Fruit fly (Drosophila melanogaster): ENCODE data around the gene inc.

inc gene

DNA sequence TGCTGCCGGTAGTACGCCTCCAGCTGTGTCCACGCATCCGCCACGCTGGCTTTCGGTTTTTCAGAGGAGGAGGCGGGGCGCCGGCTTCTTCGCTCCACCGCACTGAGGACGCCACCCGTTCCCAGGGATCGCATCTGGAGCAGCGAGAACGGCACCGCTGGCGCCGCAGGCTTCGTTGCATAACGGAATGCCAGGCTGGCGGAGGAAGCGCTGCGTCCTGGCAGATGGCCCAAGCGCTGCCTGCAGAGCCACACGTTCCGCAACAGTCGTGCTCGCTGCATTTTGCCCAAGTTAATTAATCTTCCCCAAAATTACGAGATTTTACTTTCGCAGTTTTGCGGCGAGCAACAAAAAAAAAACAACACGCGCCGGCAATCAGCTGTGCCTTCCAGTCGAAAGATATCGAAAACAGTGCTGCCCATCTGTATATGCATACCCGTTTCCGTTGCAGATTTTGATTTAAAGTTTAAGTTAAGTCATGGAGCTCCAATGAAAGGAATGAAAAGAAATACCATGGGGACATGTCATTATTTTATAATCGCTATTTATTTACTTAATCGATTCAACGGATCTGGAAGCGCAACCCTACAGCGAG, 22.9 kb upstream of the inc start, which contains the start of gene Lrpprc2:
Lrpprc2 (minus strand) TSS at position 340 of the 595 bp plus-strand sequence.
- TF ChIP-seq Pif1A (GFP tag; optimal IDR thresholded peaks at IDR 0.05): no peak
- TF ChIP-seq CG17806 (tag; optimal IDR thresholded peaks at IDR 0.05): no peak

- peak; percentile 52; the same call in 1 of the 3 replicates for TF ChIP-seq CG4496 (GFP tag; IDR thresholded peaks at IDR 0.05)
- no peak for TF ChIP-seq CG13204 (GFP tag; optimal IDR thresholded peaks at IDR 0.05)
- no peak; the same call in 1 of the 2 replicates for TF ChIP-seq CG12605 (GFP tag; IDR thresholded peaks at IDR 0.05)
- peak; percentile 31 for TF ChIP-seq gl (tag; optimal IDR thresholded peaks at IDR 0.05)
- no peak for TF ChIP-seq CG9948 (tag; optimal IDR thresholded peaks at IDR 0.05)
These were observed 21.7 kb upstream of the inc start, which contains the start of gene CG14787 for dm6 chrX:1461544-1461943. TSS of gene CG14787 (minus strand) at chrX:1461676.

- no peak for TF ChIP-seq Ets98B (GFP tag; IDR thresholded peaks at IDR 0.05)
- no peak for TF ChIP-seq CG12605 (GFP tag; IDR thresholded peaks at IDR 0.05)
- TF ChIP-seq CG13204 (GFP tag; optimal IDR thresholded peaks at IDR 0.05): no peak
- TF ChIP-seq Pif1A (GFP tag; optimal IDR thresholded peaks at IDR 0.05): no peak
- TF ChIP-seq CG17806 (tag; optimal IDR thresholded peaks at IDR 0.05): no peak
- TF ChIP-seq gl (tag; optimal IDR thresholded peaks at IDR 0.05): no peak
- TF ChIP-seq fd96Ca (GFP tag; IDR thresholded peaks at IDR 0.05): no peak
- TF ChIP-seq D1 (tag; optimal IDR thresholded peaks at IDR 0.05): no peak
- TF ChIP-seq CG34367 (tag; optimal IDR thresholded peaks at IDR 0.05): no peak
- no peak for TF ChIP-seq CG4496 (GFP tag; IDR thresholded peaks at IDR 0.05)
- TF ChIP-seq Snoo (tag; optimal IDR thresholded peaks at IDR 0.05): no peak
- no peak for TF ChIP-seq rn (GFP tag; IDR thresholded peaks at IDR 0.05)
- TF ChIP-seq CG14655 (GFP tag; optimal IDR thresholded peaks at IDR 0.05): no peak
- no peak for TF ChIP-seq EcR (GFP tag; optimal IDR thresholded peaks at IDR 0.05)
- no peak for TF ChIP-seq CG10348 (GFP tag; IDR thresholded peaks at IDR 0.05)
- TF ChIP-seq Pif1B (GFP tag; optimal IDR thresholded peaks at IDR 0.05): no peak
- TF ChIP-seq CG8301 (tag; optimal IDR thresholded peaks at IDR 0.05): no peak
- TF ChIP-seq CG32121 (GFP tag; IDR thresholded peaks at IDR 0.05): no peak
These were observed 19.2 kb upstream of the inc start, which contains the start of gene Ns3 for dm6 chrX:1464033-1464432. TSS of gene Ns3 (minus strand) at chrX:1464220.

dm6 chrX:1465707-1466504, 17.4 kb upstream of the inc start, which contains the start of the genes O-fut2 and CG14777:
TSS of gene O-fut2 (minus strand) at chrX:1465996.
TSS of gene CG14777 (plus strand) at chrX:1466134.
- TF ChIP-seq fd96Ca (GFP tag; IDR thresholded peaks at IDR 0.05) (peak; percentile 68; the same call in 2 of the 3 replicates), CG9948 (tag; optimal IDR thresholded peaks at IDR 0.05) (peak; percentile 44), CG17806 (tag; optimal IDR thresholded peaks at IDR 0.05) (peak; percentile 46), EcR (GFP tag; optimal IDR thresholded peaks at IDR 0.05) (no peak), CG15710 (tag; optimal IDR thresholded peaks at IDR 0.05) (peak; percentile 48), CG4496 (GFP tag; IDR thresholded peaks at IDR 0.05) (peak; percentile 83), CG8301 (tag; optimal IDR thresholded peaks at IDR 0.05) (peak; percentile 51), CG32121 (GFP tag; IDR thresholded peaks at IDR 0.05) (peak; percentile 70), CG8159 (tag; optimal IDR thresholded peaks at IDR 0.05) (peak; percentile 26), CG13204 (GFP tag; optimal IDR thresholded peaks at IDR 0.05) (no peak), CG34367 (tag; optimal IDR thresholded peaks at IDR 0.05) (peak; percentile 33), CG10348 (GFP tag; IDR thresholded peaks at IDR 0.05) (no peak), CG12605 (GFP tag; IDR thresholded peaks at IDR 0.05) (peak; percentile 22; the same call in 1 of the 2 replicates), Pif1B (GFP tag; optimal IDR thresholded peaks at IDR 0.05) (peak; percentile 54), D1 (tag; optimal IDR thresholded peaks at IDR 0.05) (no peak), CG14655 (GFP tag; optimal IDR thresholded peaks at IDR 0.05) (no peak), Ets98B (GFP tag; IDR thresholded peaks at IDR 0.05) (peak; percentile 63), Snoo (tag; optimal IDR thresholded peaks at IDR 0.05) (no peak), rn (GFP tag; IDR thresholded peaks at IDR 0.05) (0 out of 2 replicates have a peak, but pooled peaks have one; percentile 28), Pif1A (GFP tag; optimal IDR thresholded peaks at IDR 0.05) (no peak), gl (tag; optimal IDR thresholded peaks at IDR 0.05) (no peak)

DNA sequence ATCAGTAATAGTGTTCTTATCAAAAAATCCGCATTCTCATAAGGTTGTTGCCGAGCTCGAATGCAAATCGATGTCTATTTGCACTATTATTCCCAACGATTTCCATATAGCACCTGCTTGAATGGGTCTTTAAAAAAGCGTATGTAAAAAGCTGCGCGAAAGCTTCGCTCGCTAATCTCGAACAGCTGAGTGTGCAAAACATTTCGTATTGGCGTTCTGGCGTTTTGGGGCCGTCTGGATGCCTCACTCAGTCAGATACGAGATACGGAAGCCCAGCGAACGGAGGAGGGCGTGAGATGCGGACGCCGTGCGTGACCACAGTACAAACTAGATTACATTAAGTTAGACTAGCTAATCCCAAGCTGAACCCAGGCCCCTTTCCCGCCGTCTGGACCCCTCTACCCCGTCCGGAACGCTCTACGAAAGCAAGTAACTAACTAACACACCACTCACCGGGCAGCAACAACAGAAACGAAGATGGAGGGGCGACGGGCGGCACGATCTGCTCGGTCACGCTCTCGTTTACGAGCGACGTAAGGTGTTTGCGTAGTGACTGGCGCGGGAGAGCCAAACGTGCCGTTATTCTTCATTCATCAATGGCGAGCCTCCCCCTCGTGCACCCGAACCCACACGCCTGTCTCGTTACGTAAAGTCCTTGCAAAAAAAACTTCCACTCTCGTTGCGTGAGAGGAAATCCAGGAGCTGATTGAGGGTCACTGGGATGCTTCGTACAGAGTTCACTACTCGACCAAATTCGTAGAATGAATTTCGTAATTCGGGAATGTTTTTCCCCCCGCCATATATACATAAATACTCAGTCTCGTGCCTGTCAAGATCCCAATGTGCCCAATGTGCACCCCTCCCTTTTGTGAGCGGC, 16.5 kb upstream of the inc start:
- TF ChIP-seq CG4496 (GFP tag; IDR thresholded peaks at IDR 0.05): peak; percentile 50; the same call in 1 of the 3 replicates
- TF ChIP-seq CG14655 (GFP tag; optimal IDR thresholded peaks at IDR 0.05): no peak
- peak; percentile 35 for TF ChIP-seq CG13204 (GFP tag; optimal IDR thresholded peaks at IDR 0.05)

DNA sequence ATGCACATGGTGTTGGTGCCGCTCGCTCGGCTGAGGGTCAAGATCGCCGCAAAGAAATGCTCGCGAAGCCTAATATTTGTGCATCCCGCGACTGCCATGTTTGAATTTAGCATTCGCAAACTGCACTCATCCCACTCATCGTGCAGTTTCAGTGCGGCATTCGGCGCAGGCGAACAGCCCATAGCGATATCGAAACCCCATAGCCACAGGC, 16.0 kb upstream of the inc start, which contains the start of gene CG14778:
CG14778 (plus strand) TSS at position 112 of the 211 bp plus-strand sequence.
- TF ChIP-seq EcR (GFP tag; optimal IDR thresholded peaks at IDR 0.05): no peak
- TF ChIP-seq CG32121 (GFP tag; IDR thresholded peaks at IDR 0.05): no peak
- TF ChIP-seq Pif1B (GFP tag; optimal IDR thresholded peaks at IDR 0.05): no peak
- TF ChIP-seq CG34367 (tag; optimal IDR thresholded peaks at IDR 0.05): no peak
- TF ChIP-seq Snoo (tag; optimal IDR thresholded peaks at IDR 0.05): no peak
- no peak for TF ChIP-seq CG4496 (GFP tag; IDR thresholded peaks at IDR 0.05)
- TF ChIP-seq CG9948 (tag; optimal IDR thresholded peaks at IDR 0.05): no peak
